Fruit fly (Drosophila melanogaster): ENCODE results near the gene Flad2.

Flad2 gene

DNA sequence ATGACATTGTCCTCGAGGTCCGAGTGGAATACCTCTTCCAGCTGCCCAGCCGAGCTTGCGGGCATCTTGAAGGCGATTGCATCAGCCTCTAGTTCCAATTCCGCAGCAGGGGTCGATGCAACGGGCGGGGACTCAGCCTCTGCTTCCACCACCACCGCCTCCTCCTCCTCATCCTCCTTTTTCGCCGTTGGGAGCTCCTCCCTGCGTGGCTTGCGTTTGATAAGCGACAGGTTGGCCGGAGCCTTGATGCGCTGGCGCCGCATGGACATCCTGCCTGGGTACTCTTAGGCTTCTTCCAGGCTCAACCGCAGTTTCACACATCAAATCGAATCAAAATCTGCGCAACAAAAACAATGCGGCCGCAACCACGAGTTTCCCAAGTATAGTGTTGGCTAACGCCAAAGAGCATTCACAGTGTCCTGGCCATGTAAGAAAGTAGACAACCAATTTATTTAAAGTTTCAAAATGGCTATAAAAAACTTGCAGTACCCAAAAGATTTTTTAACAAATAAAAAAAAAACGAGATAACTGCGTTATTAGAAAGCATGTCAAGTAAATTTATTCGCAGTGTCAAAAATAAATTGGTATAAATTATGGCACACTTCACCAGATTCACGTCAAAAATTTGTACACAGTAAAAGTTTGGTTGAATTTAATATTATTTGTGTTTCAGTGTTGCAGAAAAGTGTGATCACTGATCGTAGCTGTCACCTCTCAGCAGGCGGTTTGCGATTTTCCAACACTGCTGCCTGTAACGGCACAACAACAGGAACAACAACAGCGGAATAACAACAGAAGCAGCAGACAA lies 38.7 kb upstream of the Flad2 start, which contains the start of the genes Bdp1 and CG6565 (continued):
- peak; percentile 93 for TF ChIP-seq zf30C (GFP tag; optimal IDR thresholded peaks at IDR 0.05)
- TF ChIP-seq Fer2 (tag; optimal IDR thresholded peaks at IDR 0.05) = peak; percentile 93
- peak; percentile 94 for TF ChIP-seq CG4730 (GFP tag; IDR thresholded peaks at IDR 0.05)
- peak; percentile 98 for TF ChIP-seq bcd (GFP tag; optimal IDR thresholded peaks at IDR 0.05)
- peak; percentile 96 for TF ChIP-seq jigr1 (GFP tag; IDR thresholded peaks at IDR 0.05)
- peak; percentile 94 for TF ChIP-seq en (GFP tag; optimal IDR thresholded peaks at IDR 0.05)
- peak; percentile 89 for TF ChIP-seq CG18011 (GFP tag; optimal IDR thresholded peaks at IDR 0.05)
- TF ChIP-seq CG9609 (GFP tag; optimal IDR thresholded peaks at IDR 0.05) = peak; percentile 99
- TF ChIP-seq gsb-n (tag; optimal IDR thresholded peaks at IDR 0.05) = peak; percentile 96
- peak; percentile 76 for TF ChIP-seq CG14965 (GFP tag; optimal IDR thresholded peaks at IDR 0.05; ENCODE audit: borderline replicate concordance)
- peak; percentile 91 for TF ChIP-seq chm (GFP tag; IDR thresholded peaks at IDR 0.05)
- TF ChIP-seq ro (GFP tag; IDR thresholded peaks at IDR 0.05) = peak; percentile 90
- peak; percentile 95 for TF ChIP-seq sug (tag; optimal IDR thresholded peaks at IDR 0.05)
- TF ChIP-seq Dip2 (GFP tag; IDR thresholded peaks at IDR 0.05) = peak; percentile 73
- TF ChIP-seq Poxn (GFP tag; IDR thresholded peaks at IDR 0.05) = peak; percentile 94
- peak; percentile 91 for TF ChIP-seq CG14667 (GFP tag; IDR thresholded peaks at IDR 0.05)
- TF ChIP-seq Adf1 (GFP tag; IDR thresholded peaks at IDR 0.05) = peak; percentile 82
- TF ChIP-seq HLH54F (GFP tag; optimal IDR thresholded peaks at IDR 0.05) = peak; percentile 99
- TF ChIP-seq B-H1 (GFP tag; IDR thresholded peaks at IDR 0.05) = peak; percentile 94
- peak; percentile 89 for TF ChIP-seq peb (GFP tag; IDR thresholded peaks at IDR 0.05)
- TF ChIP-seq CG12744 (GFP tag; optimal IDR thresholded peaks at IDR 0.05) = peak; percentile 98
- peak; percentile 99 for TF ChIP-seq Camta (GFP tag; optimal IDR thresholded peaks at IDR 0.05)
- peak; percentile 97 for TF ChIP-seq CG11093 (GFP tag; IDR thresholded peaks at IDR 0.05)
- peak; percentile 99 for TF ChIP-seq chn (GFP tag; optimal IDR thresholded peaks at IDR 0.05)
- TF ChIP-seq nerfin-1 (tag; optimal IDR thresholded peaks at IDR 0.05) = peak; percentile 92
- peak; percentile 96 for TF ChIP-seq zen (tag; optimal IDR thresholded peaks at IDR 0.05)
- peak; percentile 99 for TF ChIP-seq CG9727 (GFP tag; optimal IDR thresholded peaks at IDR 0.05)
- TF ChIP-seq cato (GFP tag; optimal IDR thresholded peaks at IDR 0.05; ENCODE audit: borderline replicate concordance) = peak; percentile 98
- TF ChIP-seq bowl (GFP tag; IDR thresholded peaks at IDR 0.05) = peak; percentile 68; the same call in 1 of the 2 replicates
- peak; percentile 89 for TF ChIP-seq gsb (GFP tag; IDR thresholded peaks at IDR 0.05)
- TF ChIP-seq CG4282 (GFP tag; optimal IDR thresholded peaks at IDR 0.05) = peak; percentile 99
- TF ChIP-seq corto (GFP tag; optimal IDR thresholded peaks at IDR 0.05) = peak; percentile 83
- peak; percentile 96 for TF ChIP-seq trh (GFP tag; optimal IDR thresholded peaks at IDR 0.05)
- peak; percentile 82 for TF ChIP-seq CG12219 (GFP tag; optimal IDR thresholded peaks at IDR 0.05)
- TF ChIP-seq CG18599 (GFP tag; optimal IDR thresholded peaks at IDR 0.05) = peak; percentile 95
- TF ChIP-seq Spps (tag; optimal IDR thresholded peaks at IDR 0.05) = peak; percentile 92
- peak in 1 of 2 experiments; percentile 88 for TF ChIP-seq Eip74EF (GFP tag; optimal IDR thresholded peaks at IDR 0.05)
- no peak for TF ChIP-seq h (optimal IDR thresholded peaks at IDR 0.05)
- TF ChIP-seq caup (GFP tag; optimal IDR thresholded peaks at IDR 0.05; ENCODE audit: severe bottlenecking) = peak; percentile 95
- peak; percentile 80 for TF ChIP-seq Nf-YA (GFP tag; IDR thresholded peaks at IDR 0.05)
- peak; percentile 86 for TF ChIP-seq scrt (GFP tag; optimal IDR thresholded peaks at IDR 0.05)
- TF ChIP-seq CG2129 (GFP tag; IDR thresholded peaks at IDR 0.05; ENCODE audit: partially characterized antibody) = no peak
- peak; percentile 95 for TF ChIP-seq croc (GFP tag; conservative IDR thresholded peaks at IDR 0.05)
- peak; percentile 88 for TF ChIP-seq CrebB (tag; optimal IDR thresholded peaks at IDR 0.05)
- peak; percentile 96 for TF ChIP-seq CG1233 (GFP tag; optimal IDR thresholded peaks at IDR 0.05)
- TF ChIP-seq gcm (GFP tag; optimal IDR thresholded peaks at IDR 0.05) = peak; percentile 90
- TF ChIP-seq HLH4C (GFP tag; IDR thresholded peaks at IDR 0.05; ENCODE audit: partially characterized antibody) = no peak
- peak; percentile 97 for TF ChIP-seq CG1792 (GFP tag; optimal IDR thresholded peaks at IDR 0.05)
- peak; percentile 99 for TF ChIP-seq Dip3 (GFP tag; optimal IDR thresholded peaks at IDR 0.05)

Measured in whole organism, embryonic.